Fruit fly (Drosophila melanogaster): ENCODE measurements around the gene CG34177.

The CG34177 gene

dm6 chr2L:4440881-4441737, 7.4 kb downstream of the CG34177 start, which contains the start of gene CG15431 (continued):
- TF ChIP-seq wor (GFP tag; IDR thresholded peaks at IDR 0.05) (no peak), zfh1 (GFP tag; IDR thresholded peaks at IDR 0.05) (peak; percentile 40; the same call in 1 of the 3 replicates), Neu2 (GFP tag; optimal IDR thresholded peaks at IDR 0.05; ENCODE audit: borderline replicate concordance) (no peak), CG33557 (GFP tag; optimal IDR thresholded peaks at IDR 0.05) (no peak), CG6254 (GFP tag; optimal IDR thresholded peaks at IDR 0.05) (peak; percentile 8), slp2 (GFP tag; optimal IDR thresholded peaks at IDR 0.05) (peak; percentile 13), otp (GFP tag; IDR thresholded peaks at IDR 0.05) (no peak), E2f1 (GFP tag; IDR thresholded peaks at IDR 0.05) (peak; percentile 60), CG7786 (GFP tag; optimal IDR thresholded peaks at IDR 0.05) (peak; percentile 13), CG3281 (GFP tag; optimal IDR thresholded peaks at IDR 0.05) (peak; percentile 69), Dll (GFP tag; IDR thresholded peaks at IDR 0.05; ENCODE audit: partially characterized antibody) (no peak), CG8924 (tag; optimal IDR thresholded peaks at IDR 0.05) (peak; percentile 56), CG4328 (GFP tag; optimal IDR thresholded peaks at IDR 0.05) (peak; percentile 10), CG14965 (GFP tag; optimal IDR thresholded peaks at IDR 0.05; ENCODE audit: borderline replicate concordance) (no peak), ash1 (GFP tag; optimal IDR thresholded peaks at IDR 0.05) (no peak), ems (GFP tag; optimal IDR thresholded peaks at IDR 0.05) (peak; percentile 20), ci (GFP tag; IDR thresholded peaks at IDR 0.05) (peak; percentile 68; the same call in 1 of the 3 replicates), CG17328 (GFP tag; IDR thresholded peaks at IDR 0.05) (0 out of 2 replicates have a peak, but pooled peaks have one; percentile 36), CG15514 (GFP tag; optimal IDR thresholded peaks at IDR 0.05) (peak; percentile 69), ac (GFP tag; optimal IDR thresholded peaks at IDR 0.05) (no peak), HLHmδ (GFP tag; optimal IDR thresholded peaks at IDR 0.05) (no peak), CG3163 (GFP tag; optimal IDR thresholded peaks at IDR 0.05) (peak; percentile 96), CG7745 (tag; optimal IDR thresholded peaks at IDR 0.05) (no peak), Poxn (GFP tag; IDR thresholded peaks at IDR 0.05) (no peak), CG18011 (GFP tag; optimal IDR thresholded peaks at IDR 0.05) (peak; percentile 25), chn (GFP tag; optimal IDR thresholded peaks at IDR 0.05) (peak; percentile 14), slbo (GFP tag; IDR thresholded peaks at IDR 0.05) (peak; percentile 78), Atf6 (GFP tag; IDR thresholded peaks at IDR 0.05) (peak; percentile 80), CG10209 (GFP tag; optimal IDR thresholded peaks at IDR 0.05) (peak; percentile 50), Sox102F (GFP tag; optimal IDR thresholded peaks at IDR 0.05) (no peak), ewg (GFP tag; optimal IDR thresholded peaks at IDR 0.05) (peak; percentile 65), z (GFP tag; IDR thresholded peaks at IDR 0.05) (no peak), CG18764 (GFP tag; optimal IDR thresholded peaks at IDR 0.05) (peak; percentile 17), CG17385 (GFP tag; optimal IDR thresholded peaks at IDR 0.05) (peak; percentile 31), H15 (GFP tag; IDR thresholded peaks at IDR 0.05) (peak; percentile 65; the same call in 2 of the 3 replicates), tap (tag; optimal IDR thresholded peaks at IDR 0.05) (peak; percentile 24), Jarid2 (GFP tag; optimal IDR thresholded peaks at IDR 0.05) (peak; percentile 82), pnt (GFP tag; optimal IDR thresholded peaks at IDR 0.05) (no peak), Ssrp (tag; optimal IDR thresholded peaks at IDR 0.05) (no peak), CG10321 (GFP tag; IDR thresholded peaks at IDR 0.05) (0 out of 2 replicates have a peak, but pooled peaks have one; percentile 41), CG8944 (GFP tag; optimal IDR thresholded peaks at IDR 0.05) (no peak), CG4820 (GFP tag; optimal IDR thresholded peaks at IDR 0.05) (peak; percentile 25), CG10565 (GFP tag; optimal IDR thresholded peaks at IDR 0.05) (no peak), CG18476 (GFP tag; optimal IDR thresholded peaks at IDR 0.05) (peak; percentile 45), crp (GFP tag; optimal IDR thresholded peaks at IDR 0.05) (no peak), HHEX (GFP tag; optimal IDR thresholded peaks at IDR 0.05) (peak; percentile 66), chm (GFP tag; IDR thresholded peaks at IDR 0.05) (0 out of 2 replicates have a peak, but pooled peaks have one; percentile 35), CG13123 (GFP tag; optimal IDR thresholded peaks at IDR 0.05) (peak; percentile 5)

Data from whole organism, embryonic.